Fruit fly (Drosophila melanogaster) whole organism, embryonic: ENCODE results near the gene CG31710.

Experiments used
- CG12155 ChIP-seq: fragments of 200-800 bp; sonication (Bioruptor generic); optimal IDR thresholded peaks from 3 replicates; lab custom pipeline; 2016; ENCODE audit warnings: missing biosample characterization, missing genetic modification characterization
- CG14667 ChIP-seq: fragments of 200-800 bp; sonication (Bioruptor generic); IDR thresholded peaks from 2 replicates; pipeline ENCODE4 v1.3.6; 2022; ENCODE audit warnings: missing biosample characterization, missing genetic modification characterization
- CG9215 ChIP-seq: fragments of 200-800 bp; sonication (Bioruptor generic); IDR thresholded peaks from 2 replicates; pipeline ENCODE4 v1.3.6; 2022; ENCODE audit warnings: missing biosample characterization, missing genetic modification characterization
- CG9932 ChIP-seq: fragments of 200-800 bp; sonication (Bioruptor generic); IDR thresholded peaks from 2 replicates; pipeline ENCODE4 v1.3.6; 2022; ENCODE audit warnings: missing biosample characterization, missing genetic modification characterization
- CHES-1-like ChIP-seq: fragments of 200-800 bp; sonication (Bioruptor generic); optimal IDR thresholded peaks from 2 replicates; lab custom pipeline; 2016; ENCODE audit warnings: missing biosample characterization, missing genetic modification characterization
- Dip2 ChIP-seq: fragments of 200-800 bp; sonication (Bioruptor generic); IDR thresholded peaks from 2 replicates; pipeline ENCODE4 v1.3.6; 2022; ENCODE audit warnings: missing biosample characterization, missing genetic modification characterization
- Mrtf ChIP-seq: fragments of 200-800 bp; sonication (Bioruptor generic); IDR thresholded peaks from 3 replicates; pipeline ENCODE4 v1.3.6; 2022; ENCODE audit warnings: missing biosample characterization, missing genetic modification characterization
- NK7.1 ChIP-seq: fragments of 200-800 bp; sonication (Bioruptor generic); optimal IDR thresholded peaks from 3 replicates; lab custom pipeline; 2016; ENCODE audit warnings: missing biosample characterization, missing genetic modification characterization
- Sin3A ChIP-seq: fragments of >200 bp; optimal IDR thresholded peaks from 2 replicates; lab custom pipeline; 2018
- ase ChIP-seq: fragments of 200-800 bp; sonication (Bioruptor generic); IDR thresholded peaks from 3 replicates; pipeline ENCODE4 v1.3.6; 2022; ENCODE audit warnings: missing biosample characterization, missing genetic modification characterization
- gem ChIP-seq: fragments of 200-800 bp; sonication (Bioruptor generic); optimal IDR thresholded peaks from 2 replicates; lab custom pipeline; 2019; ENCODE audit warnings: missing biosample characterization, mild to moderate bottlenecking, missing genetic modification characterization, moderate library complexity
- otp ChIP-seq: fragments of 200-800 bp; sonication (Bioruptor generic); IDR thresholded peaks from 3 replicates; pipeline ENCODE4, ENCODE4 v1.3.6; 2022; ENCODE audit warnings: missing biosample characterization, missing genetic modification characterization
- pum ChIP-seq: fragments of 200-800 bp; sonication (Bioruptor generic); optimal IDR thresholded peaks from 2 replicates; lab custom pipeline; 2016; ENCODE audit warnings: missing biosample characterization, missing genetic modification characterization
- sd ChIP-seq: fragments of 200-800 bp; sonication (Bioruptor generic); optimal IDR thresholded peaks from 3 replicates; lab custom pipeline; 2018; ENCODE audit warnings: missing biosample characterization, mild to moderate bottlenecking, missing genetic modification characterization, moderate library complexity

DNA sequence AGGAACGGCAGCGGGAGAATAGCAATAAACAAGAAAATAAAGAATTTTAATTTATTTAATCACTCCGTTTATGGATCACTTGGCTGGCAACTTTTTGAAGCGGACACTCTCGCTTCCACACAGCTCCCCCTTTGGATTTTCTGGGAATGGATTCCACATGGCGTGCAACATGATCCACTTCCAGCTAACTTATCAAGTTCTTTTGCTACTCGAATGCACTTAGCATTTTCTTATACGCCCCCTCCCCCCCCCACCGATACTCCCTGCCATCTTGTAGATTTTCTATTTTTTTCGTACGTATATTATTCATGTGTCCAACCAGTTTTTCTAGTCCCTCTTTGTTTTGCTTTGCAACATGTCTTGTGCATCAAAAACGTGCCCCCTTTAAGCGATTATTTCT is 1.4 kb downstream of the CG31710 start:
- TF ChIP-seq Sin3A = no peak
- TF ChIP-seq Mrtf (GFP tag; lab: Robert Waterston, UW) = no peak
- no peak for TF ChIP-seq CG9215 (GFP tag; lab: Robert Waterston, UW)
- TF ChIP-seq CG14667 (GFP tag; lab: Robert Waterston, UW) = no peak
- TF ChIP-seq NK7.1 (GFP tag; lab: Kevin White, UChicago) = no peak
- no peak for TF ChIP-seq CHES-1-like (GFP tag; lab: Kevin White, UChicago)
- TF ChIP-seq Dip2 = no peak
- no peak for TF ChIP-seq CG9932 (GFP tag; lab: Robert Waterston, UW)
- no peak for TF ChIP-seq otp
- TF ChIP-seq gem (tag; lab: Kevin White, UChicago) = no peak
- TF ChIP-seq CG12155 = no peak
- no peak for TF ChIP-seq pum (GFP tag; lab: Kevin White, UChicago)
- TF ChIP-seq sd (tag; lab: Kevin White, UChicago) = no peak
- TF ChIP-seq ase (GFP tag; lab: Robert Waterston, UW) = no peak
